Fruit fly (Drosophila melanogaster) Kc167 (cell line): ENCODE results near the gene Cpr12A.

Source experiments
- Myc ChIP-seq: fragments of >200 bp; optimal IDR thresholded peaks from 2 replicates; lab custom pipeline; 2017; ENCODE audit warnings: missing external identifiers
- Sin3A ChIP-seq: fragments of >200 bp; optimal IDR thresholded peaks from 2 replicates; lab custom pipeline; 2018; ENCODE audit warnings: missing external identifiers
- h ChIP-seq: fragments of >200 bp; optimal IDR thresholded peaks from 3 replicates; lab custom pipeline; 2018; ENCODE audit warnings: missing external identifiers
- insv ChIP-seq: fragments of >200 bp; optimal IDR thresholded peaks from 3 replicates; lab custom pipeline; 2018; ENCODE audit warnings: missing external identifiers
- psq ChIP-seq: fragments of >200 bp; optimal IDR thresholded peaks from 2 replicates; lab custom pipeline; 2017; ENCODE audit warnings: missing external identifiers
- ttk ChIP-seq: sonication (Bioruptor generic); optimal IDR thresholded peaks from 2 replicates; lab custom pipeline; 2017; ENCODE audit warnings: missing external identifiers

Cpr12A gene

DNA sequence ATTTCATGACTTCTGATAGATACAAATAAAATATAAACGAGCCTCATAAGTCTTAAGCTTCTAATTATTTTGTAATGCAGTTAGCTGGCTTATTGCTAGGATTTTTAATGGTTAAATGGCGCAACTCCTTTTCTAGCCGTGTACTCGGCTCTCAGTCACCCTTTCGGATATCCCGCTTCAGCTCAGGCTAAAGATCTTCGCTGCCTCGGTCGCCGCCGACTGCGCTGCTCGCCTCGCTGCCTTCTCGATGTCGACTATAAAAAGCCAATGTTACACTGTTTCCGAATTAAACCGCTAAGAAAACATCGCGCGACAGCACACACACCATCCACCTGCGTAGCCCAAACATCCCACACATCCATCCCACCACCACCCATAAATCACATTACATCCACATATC, at the start of gene Cpr12A:
Gene Cpr12A, plus strand, starts transcription at position 301 of the 400 bp plus-strand sequence.
- TF ChIP-seq Sin3A (lab: Kevin White, UChicago) (no peak), ttk (lab: Kevin White, UChicago) (no peak), insv (lab: Kevin White, UChicago) (no peak), h (lab: Kevin White, UChicago) (no peak), psq (lab: Kevin White, UChicago) (no peak), Myc (no peak)

DNA sequence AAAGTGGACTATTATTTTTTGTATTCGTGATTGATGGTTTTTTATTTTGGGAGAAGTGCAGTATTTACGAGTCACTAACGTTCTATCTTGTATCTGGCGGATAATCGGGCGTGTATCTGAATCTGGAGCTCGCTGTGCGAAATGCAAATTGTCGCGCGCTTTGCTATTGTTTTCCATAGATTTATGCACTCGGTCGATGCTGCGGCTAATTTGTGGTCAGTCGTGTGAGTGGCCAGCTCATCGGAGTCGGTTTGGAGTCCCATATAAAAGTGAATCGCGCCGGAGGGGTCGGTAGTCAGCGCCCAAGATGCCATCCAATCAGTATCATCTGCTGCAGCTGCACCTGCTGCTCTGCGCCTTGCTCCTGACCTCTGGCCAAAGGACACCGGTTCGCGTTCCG, 15.7 kb upstream of the Cpr12A start, which contains the start of gene CG15754:
Gene CG15754, plus strand, starts transcription at position 301 of the 400 bp plus-strand sequence.
- no peak for TF ChIP-seq ttk (lab: Kevin White, UChicago)
- TF ChIP-seq psq (lab: Kevin White, UChicago): no peak
- TF ChIP-seq insv (lab: Kevin White, UChicago): no peak
- TF ChIP-seq Myc: no peak
- TF ChIP-seq Sin3A (lab: Kevin White, UChicago): no peak
- no peak for TF ChIP-seq h (lab: Kevin White, UChicago)

dm6 chrX:13529673-13530072, 13.8 kb upstream of the Cpr12A start:
- no peak for TF ChIP-seq ttk (lab: Kevin White, UChicago)
- TF ChIP-seq Sin3A (lab: Kevin White, UChicago): no peak
- TF ChIP-seq h (lab: Kevin White, UChicago): no peak
- TF ChIP-seq psq (lab: Kevin White, UChicago): no peak
- TF ChIP-seq Myc: no peak
- TF ChIP-seq insv (lab: Kevin White, UChicago): no peak

dm6 chrX:13530199-13530788, 13.1 kb upstream of the Cpr12A start, which contains the start of gene CG44428:
Gene CG44428, minus strand, starts transcription at chrX:13530249.
- TF ChIP-seq insv (lab: Kevin White, UChicago): no peak
- TF ChIP-seq ttk (lab: Kevin White, UChicago): no peak
- TF ChIP-seq h (lab: Kevin White, UChicago): no peak
- TF ChIP-seq Sin3A (lab: Kevin White, UChicago): no peak
- TF ChIP-seq Myc: no peak
- TF ChIP-seq psq (lab: Kevin White, UChicago): no peak

DNA sequence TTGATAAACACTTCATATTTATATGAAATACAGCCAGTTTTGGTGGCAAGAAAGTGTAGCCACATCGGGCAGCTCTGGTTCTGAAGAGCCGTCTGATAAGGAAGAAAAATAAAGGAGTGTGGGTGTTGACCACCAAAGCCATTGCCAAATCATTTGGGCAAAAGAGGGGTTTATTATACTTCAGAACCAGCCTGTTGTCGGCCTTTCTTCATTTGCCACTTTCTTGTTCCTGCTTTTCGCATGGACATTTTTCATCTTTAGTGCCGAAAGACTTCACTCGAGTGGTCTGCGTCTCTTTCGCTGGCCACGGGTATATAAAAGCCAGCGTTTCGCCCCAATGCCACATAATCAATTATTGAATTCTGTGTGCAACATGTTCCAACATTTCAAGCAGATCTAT, 9.3 kb upstream of the Cpr12A start, which contains the start of gene CG15756:
Gene CG15756, plus strand, starts transcription at position 301 of the 400 bp plus-strand sequence.
- TF ChIP-seq ttk (lab: Kevin White, UChicago): no peak
- no peak for TF ChIP-seq Myc
- TF ChIP-seq h (lab: Kevin White, UChicago): no peak
- TF ChIP-seq Sin3A (lab: Kevin White, UChicago): no peak
- no peak for TF ChIP-seq psq (lab: Kevin White, UChicago)
- no peak for TF ChIP-seq insv (lab: Kevin White, UChicago)

DNA sequence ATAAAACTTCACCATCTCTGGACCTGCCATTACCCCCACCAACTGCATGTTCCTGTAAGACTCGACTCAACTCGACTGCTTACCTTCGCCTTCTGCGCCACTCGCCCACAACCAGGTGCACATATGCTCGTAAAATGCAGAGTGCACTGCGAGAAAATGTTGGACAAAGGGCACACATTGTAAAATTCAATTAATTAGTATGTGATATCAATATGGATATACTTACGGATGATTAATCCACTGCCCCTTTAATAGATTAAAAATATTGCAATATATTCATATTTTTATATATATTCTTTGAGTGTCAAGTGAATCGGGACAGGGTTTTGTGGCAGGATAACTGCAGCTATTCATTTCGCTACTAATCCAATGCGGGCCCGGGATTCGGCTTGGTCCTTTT, 6.7 kb upstream of the Cpr12A start:
- TF ChIP-seq psq (lab: Kevin White, UChicago): no peak
- no peak for TF ChIP-seq insv (lab: Kevin White, UChicago)
- no peak for TF ChIP-seq h (lab: Kevin White, UChicago)
- no peak for TF ChIP-seq Myc
- TF ChIP-seq ttk (lab: Kevin White, UChicago): no peak
- no peak for TF ChIP-seq Sin3A (lab: Kevin White, UChicago)

DNA sequence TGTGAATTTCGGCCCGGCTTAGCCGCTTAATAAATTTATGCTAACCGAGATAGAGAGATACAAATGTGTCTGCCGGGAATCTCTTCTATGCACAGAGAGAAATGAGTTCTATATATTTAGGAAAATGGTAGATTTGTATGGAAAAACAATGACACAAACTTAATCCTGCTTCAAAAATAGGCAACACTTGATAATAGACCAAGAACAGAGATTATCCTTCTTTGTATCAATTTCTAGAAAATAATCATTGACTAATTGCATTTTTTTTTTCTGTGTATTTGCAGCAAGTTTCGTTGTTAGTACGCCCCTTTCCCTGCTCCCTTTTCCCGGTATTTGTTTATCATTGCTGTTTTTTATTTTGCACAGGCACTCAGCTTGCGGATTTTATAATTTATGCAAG, 4.0 kb upstream of the Cpr12A start:
- TF ChIP-seq ttk (lab: Kevin White, UChicago) (no peak), Sin3A (lab: Kevin White, UChicago) (no peak)

DNA sequence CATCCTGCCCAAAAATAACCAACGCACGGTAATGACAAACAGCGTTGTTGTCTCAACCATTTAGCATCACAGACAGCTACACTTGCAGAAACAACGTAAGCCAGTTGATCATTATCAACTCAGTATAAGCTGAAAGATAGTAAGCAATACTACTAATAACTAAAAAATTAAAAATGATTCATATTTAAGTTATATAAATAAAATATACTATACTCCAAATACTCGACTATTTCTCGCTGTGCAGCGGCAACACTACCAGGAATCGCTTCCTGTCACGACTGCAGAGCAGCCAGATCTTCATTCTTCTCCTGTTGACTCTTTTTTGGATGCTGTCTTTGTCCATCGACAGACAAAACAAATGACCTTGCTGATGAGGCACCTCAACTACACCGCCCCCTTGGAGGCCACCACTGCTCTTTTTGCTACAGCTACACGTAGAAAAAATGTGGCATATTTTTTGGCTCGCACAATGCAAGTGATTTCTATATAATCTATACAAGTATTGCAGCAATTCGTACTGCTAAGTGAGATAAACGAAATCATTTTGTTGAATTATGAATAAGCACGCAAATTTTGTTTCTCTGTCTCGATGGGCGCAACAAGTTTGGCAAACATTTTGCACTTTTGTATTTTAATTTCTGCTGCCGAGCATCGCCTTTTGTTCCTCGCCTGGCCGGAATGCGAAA, 2.4 kb upstream of the Cpr12A start:
- no peak for TF ChIP-seq Sin3A (lab: Kevin White, UChicago)
- TF ChIP-seq ttk (lab: Kevin White, UChicago): no peak
- TF ChIP-seq psq (lab: Kevin White, UChicago): no peak
- TF ChIP-seq insv (lab: Kevin White, UChicago): no peak
- no peak for TF ChIP-seq Myc
- no peak for TF ChIP-seq h (lab: Kevin White, UChicago)

DNA sequence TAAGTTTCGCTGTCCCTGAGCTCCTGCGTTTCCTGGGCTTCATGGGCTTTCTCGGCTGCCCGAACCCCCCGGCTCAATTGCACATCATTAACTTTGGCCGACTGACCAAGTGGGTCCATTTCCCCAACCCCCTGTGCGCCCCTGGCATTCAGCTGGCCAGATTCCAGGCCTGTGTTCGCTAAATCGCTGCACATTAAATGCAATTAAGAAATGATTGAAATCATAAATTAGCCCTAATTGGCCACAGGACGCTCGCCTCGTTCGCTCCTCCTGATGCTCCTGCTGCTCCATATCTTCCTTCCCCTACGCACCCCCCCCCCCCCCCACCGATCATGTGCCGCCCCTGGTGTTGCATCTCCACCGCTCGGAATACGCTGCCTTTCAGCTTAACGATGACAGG, 1.4 kb upstream of the Cpr12A start:
- TF ChIP-seq h (lab: Kevin White, UChicago): no peak
- TF ChIP-seq insv (lab: Kevin White, UChicago): no peak
- TF ChIP-seq psq (lab: Kevin White, UChicago): no peak
- TF ChIP-seq Sin3A (lab: Kevin White, UChicago): no peak
- TF ChIP-seq Myc: no peak
- no peak for TF ChIP-seq ttk (lab: Kevin White, UChicago)

dm6 chrX:13555700-13556099, 12.3 kb downstream of the Cpr12A start, which contains the start of gene CG11816:
Gene CG11816, minus strand, starts transcription at chrX:13555800.
- TF ChIP-seq insv (lab: Kevin White, UChicago) (no peak), psq (lab: Kevin White, UChicago) (no peak), Sin3A (lab: Kevin White, UChicago) (no peak), h (lab: Kevin White, UChicago) (no peak), Myc (no peak), ttk (lab: Kevin White, UChicago) (no peak)

dm6 chrX:13556172-13556571, 12.7 kb downstream of the Cpr12A start, which contains the start of gene CG32631:
Gene CG32631, plus strand, starts transcription at chrX:13556472.
- no peak for TF ChIP-seq h (lab: Kevin White, UChicago)
- TF ChIP-seq ttk (lab: Kevin White, UChicago): no peak
- no peak for TF ChIP-seq Myc

DNA sequence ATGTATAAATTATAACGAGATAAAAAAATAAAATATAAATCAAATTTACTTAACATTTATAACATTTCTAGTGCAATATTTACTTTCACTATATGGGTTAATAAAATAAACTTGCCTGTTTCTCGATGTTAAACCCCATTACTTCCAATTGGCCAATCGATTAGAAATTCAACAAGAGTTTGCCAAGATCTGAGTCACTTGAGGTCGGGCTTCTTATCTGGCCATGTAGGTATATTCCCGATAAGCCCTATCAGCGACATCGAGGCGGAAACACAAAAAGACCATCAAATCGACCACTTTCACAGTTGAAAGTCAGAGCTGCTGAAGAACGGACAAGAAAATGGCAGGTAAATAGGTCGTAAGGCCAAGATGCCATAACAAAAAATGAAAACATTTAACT, 17.9 kb downstream of the Cpr12A start, which contains the start of gene CG32633:
Gene CG32633, plus strand, starts transcription at position 301 of the 400 bp plus-strand sequence.
- no peak for TF ChIP-seq Sin3A (lab: Kevin White, UChicago)
- no peak for TF ChIP-seq Myc
- no peak for TF ChIP-seq ttk (lab: Kevin White, UChicago)
- no peak for TF ChIP-seq insv (lab: Kevin White, UChicago)
- TF ChIP-seq psq (lab: Kevin White, UChicago): no peak
- TF ChIP-seq h (lab: Kevin White, UChicago): no peak
